Worm (Caenorhabditis elegans): ENCODE data around the gene pifk-1.

pifk-1 gene

ce11 chrX:927632-928031, 3.3 kb upstream of the pifk-1 start:
- no peak for TF ChIP-seq unc-62 (GFP tag; optimal IDR thresholded peaks at IDR 0.05)

ce11 chrX:926125-926524, 1.8 kb upstream of the pifk-1 start:
- TF ChIP-seq unc-62 (GFP tag; optimal IDR thresholded peaks at IDR 0.05), result no peak

- TF ChIP-seq unc-62 (GFP tag; optimal IDR thresholded peaks at IDR 0.05), result no peak
Observed at ce11 chrX:918097-918496, 6.2 kb downstream of the pifk-1 start, which contains the start of gene F35H12.5. Gene F35H12.5 (plus strand): TSS chrX:918397.

DNA sequence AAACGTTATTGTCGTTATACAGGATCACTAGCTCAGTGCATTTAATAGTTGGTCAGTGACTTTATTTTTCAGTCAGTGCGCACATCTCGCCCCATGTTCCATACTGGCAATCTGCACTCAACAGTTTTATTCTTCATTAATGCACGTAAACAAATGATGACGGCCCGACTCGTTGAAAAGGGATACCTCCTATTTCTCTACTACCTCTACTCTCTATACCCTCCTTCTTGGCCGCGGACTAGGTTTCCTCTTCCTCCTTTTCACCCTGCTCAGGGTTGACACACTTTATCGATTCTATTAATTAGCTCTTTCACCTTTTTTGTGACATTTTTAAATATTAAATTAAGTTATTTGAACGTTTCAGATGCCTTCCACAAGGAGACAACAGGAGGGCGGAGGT, 8.8 kb downstream of the pifk-1 start, which contains the start of gene sel-12:
TSS of gene sel-12 (plus strand) at position 358 of the 400 bp plus-strand sequence.
- TF ChIP-seq unc-62 (GFP tag; optimal IDR thresholded peaks at IDR 0.05), result no peak

- no peak for TF ChIP-seq unc-62 (GFP tag; optimal IDR thresholded peaks at IDR 0.05)
Observed at ce11 chrX:912990-913389, 11.3 kb downstream of the pifk-1 start, which contains the start of gene F35H12.6. Gene F35H12.6 (plus strand): TSS chrX:913290.

- no peak for TF ChIP-seq unc-62 (GFP tag; optimal IDR thresholded peaks at IDR 0.05)
Observed at ce11 chrX:912564-912963, 11.7 kb downstream of the pifk-1 start.

DNA sequence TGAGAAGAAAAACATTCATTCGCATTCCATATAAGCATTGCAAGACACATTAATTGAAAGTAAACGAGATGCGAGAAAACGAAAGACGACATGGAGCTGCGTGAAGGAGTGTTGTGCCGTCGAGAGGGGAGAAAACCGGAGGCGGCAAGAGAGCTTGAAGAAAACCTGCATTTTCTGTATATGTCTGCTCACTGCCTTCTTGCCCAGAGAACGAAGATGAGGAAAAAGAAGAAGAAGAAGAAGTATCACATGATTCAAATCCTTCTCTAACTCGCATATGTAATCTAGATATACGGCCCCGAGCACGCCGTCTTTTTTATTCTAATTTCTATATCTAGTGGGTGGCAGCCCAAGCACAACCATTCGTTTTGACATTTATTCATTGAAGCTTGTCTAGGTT, 14.0 kb downstream of the pifk-1 start:
- no peak for TF ChIP-seq unc-62 (GFP tag; optimal IDR thresholded peaks at IDR 0.05)

- no peak for TF ChIP-seq unc-62 (GFP tag; optimal IDR thresholded peaks at IDR 0.05)
Observed at ce11 chrX:902512-902911, 21.8 kb downstream of the pifk-1 start, which contains the start of gene ZC13.10. Gene ZC13.10 (minus strand): TSS chrX:902612.

ce11 chrX:897948-898347, 26.4 kb downstream of the pifk-1 start, which contains the start of gene mab-7:
Gene mab-7 (minus strand): TSS chrX:898048.
- no peak for TF ChIP-seq unc-62 (GFP tag; optimal IDR thresholded peaks at IDR 0.05)

- no peak for TF ChIP-seq unc-62 (GFP tag; optimal IDR thresholded peaks at IDR 0.05)
Observed at ce11 chrX:888294-888693, 36.0 kb downstream of the pifk-1 start, which contains the start of gene mam-1. Gene mam-1 (minus strand): TSS chrX:888394.

DNA sequence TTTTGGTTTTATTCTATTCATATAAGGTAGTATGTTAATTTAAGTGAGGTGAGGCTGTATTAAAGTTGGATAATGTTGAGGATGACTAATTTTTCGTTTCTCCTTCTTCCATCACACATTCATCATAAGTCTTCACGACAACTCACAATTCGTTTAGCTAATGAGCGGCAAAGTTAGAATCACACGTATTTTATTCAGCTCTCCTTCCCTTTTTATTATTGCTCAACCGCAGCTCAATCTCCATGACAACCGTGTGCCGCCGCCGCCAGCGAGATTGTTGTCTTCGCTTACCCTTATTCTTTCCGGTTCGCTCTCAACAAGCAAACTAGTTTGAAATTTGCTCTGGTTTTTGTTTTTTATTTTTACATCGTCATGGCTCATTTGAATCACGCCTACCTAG, 43.9 kb downstream of the pifk-1 start, which contains the start of gene ZC13.2:
TSS of gene ZC13.2 (plus strand) at position 301 of the 400 bp plus-strand sequence.
- TF ChIP-seq unc-62 (GFP tag; optimal IDR thresholded peaks at IDR 0.05), result no peak

DNA sequence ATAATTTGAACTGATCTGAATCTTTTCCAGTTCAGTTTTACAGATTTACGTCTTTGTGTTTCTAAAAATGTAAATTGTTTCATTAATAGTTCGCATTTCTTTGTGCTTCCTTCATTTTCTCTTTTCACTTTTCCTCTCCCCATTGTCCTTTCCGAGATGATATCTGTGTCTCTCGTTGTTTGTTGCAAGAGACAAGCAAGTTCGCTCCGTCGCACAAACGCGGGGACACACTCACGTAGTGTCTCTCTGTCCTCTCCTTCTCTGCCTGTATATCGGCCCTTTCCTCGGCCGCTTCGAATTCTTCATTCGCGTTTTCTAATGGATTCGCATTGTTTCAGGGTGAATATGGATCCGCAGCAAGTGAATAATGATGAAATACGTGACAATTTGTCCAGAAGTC, 47.4 kb downstream of the pifk-1 start, which contains the start of gene ZC13.1:
TSS of gene ZC13.1 (plus strand) at position 305 of the 400 bp plus-strand sequence.
- TF ChIP-seq unc-62 (GFP tag; optimal IDR thresholded peaks at IDR 0.05), result no peak

DNA sequence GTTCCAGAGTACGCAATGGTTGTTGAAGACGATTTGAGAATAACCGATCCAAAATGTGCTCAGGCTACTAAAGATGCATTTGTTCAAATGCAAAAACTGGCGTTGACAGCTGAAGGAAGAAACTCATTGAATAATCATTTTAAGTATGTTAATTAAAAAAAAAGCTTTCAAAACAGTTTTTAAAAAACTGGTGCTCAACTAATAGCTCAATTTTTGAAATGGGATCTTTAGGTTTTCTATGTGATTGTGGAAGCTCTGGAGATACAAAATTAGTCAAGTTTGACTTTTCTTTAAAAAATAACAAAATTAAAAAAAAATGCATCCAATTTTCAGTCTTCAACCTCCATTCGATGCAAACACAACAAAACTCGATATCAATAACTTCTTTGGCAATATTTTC, 50.7 kb downstream of the pifk-1 start:
- no peak for TF ChIP-seq unc-62 (GFP tag; optimal IDR thresholded peaks at IDR 0.05)

DNA sequence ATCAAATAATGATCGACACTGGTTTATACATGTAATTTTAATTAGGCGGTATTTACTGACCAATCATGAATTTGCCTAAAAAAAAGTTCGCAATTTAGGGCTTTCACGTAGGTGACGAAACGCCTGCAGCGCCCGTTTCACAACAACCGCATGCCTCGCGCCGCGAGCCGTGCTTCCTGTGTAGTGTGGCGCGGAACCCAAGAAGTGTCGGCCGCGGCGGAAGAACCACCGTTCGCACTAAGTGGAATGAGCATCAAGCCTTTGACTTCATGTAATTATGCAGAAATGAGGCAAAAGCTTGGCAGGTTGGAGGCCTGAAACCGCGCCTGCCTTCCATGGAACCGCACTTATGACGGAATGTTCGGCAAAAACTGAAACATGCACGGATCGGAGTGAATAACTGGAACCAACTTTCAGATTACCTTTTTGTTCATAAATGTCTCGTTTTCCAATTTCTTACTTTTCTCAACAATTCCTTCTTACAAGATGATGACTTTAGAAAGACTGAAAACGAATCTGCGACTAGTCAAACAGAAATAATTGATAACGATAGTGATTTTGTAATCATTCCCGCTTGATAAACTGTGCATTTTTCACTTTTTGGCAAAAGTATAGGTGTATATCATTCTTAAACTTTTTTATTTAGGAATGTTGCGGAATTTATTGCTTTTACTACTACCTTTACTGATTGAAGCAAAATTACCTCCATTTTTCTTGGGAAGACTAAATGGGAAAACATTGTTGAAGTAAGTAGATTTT, 52.2 kb downstream of the pifk-1 start, which contains the start of gene F56F10.1:
TSS of gene F56F10.1 (plus strand) at position 647 of the 759 bp plus-strand sequence.
- TF ChIP-seq unc-62 (GFP tag; optimal IDR thresholded peaks at IDR 0.05), result no peak

- TF ChIP-seq unc-62 (GFP tag; optimal IDR thresholded peaks at IDR 0.05), result no peak
Observed at ce11 chrX:871020-871419, 53.3 kb downstream of the pifk-1 start, which contains the start of gene lgl-1. Gene lgl-1 (minus strand): TSS chrX:871089.
